Fruit fly (Drosophila melanogaster): ENCODE results near the gene nebu.
A peak's percentile ranks its signal among the peaks of the same experiment; 100 is the strongest.

nebu gene

DNA sequence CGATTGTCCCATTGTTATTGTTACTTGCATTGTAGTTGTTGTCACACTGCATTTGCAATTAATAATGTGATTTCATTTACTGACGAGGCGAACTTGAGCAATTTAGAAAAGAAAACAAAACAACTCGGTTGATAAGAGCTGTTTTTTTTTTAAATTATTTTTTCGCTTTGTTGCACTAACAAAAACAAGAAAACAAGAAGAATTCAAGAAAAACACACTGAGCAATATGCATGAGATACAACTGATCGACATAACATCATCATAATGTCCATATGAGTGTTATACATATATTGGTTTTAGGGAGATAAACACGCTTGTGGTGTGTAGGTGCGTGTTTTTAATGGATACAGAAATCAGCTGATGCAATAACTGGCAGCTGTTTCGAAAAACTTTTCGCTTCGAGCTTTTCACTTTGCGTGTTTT lies 40.5 kb downstream of the nebu start (continued):
- TF ChIP-seq Dbx (GFP tag; IDR thresholded peaks at IDR 0.05), result 0 out of 3 replicates have a peak, but pooled peaks have one; percentile 30
- no peak for TF ChIP-seq CG16779 (GFP tag; IDR thresholded peaks at IDR 0.05)
- no peak for TF ChIP-seq CG10267 (tag; optimal IDR thresholded peaks at IDR 0.05)
- TF ChIP-seq Fer2 (tag; optimal IDR thresholded peaks at IDR 0.05), result no peak
- no peak for TF ChIP-seq wek (GFP tag; optimal IDR thresholded peaks at IDR 0.05)
- no peak for TF ChIP-seq vnd (GFP tag; IDR thresholded peaks at IDR 0.05; ENCODE audit: partially characterized antibody)
- no peak for TF ChIP-seq CG8359 (GFP tag; optimal IDR thresholded peaks at IDR 0.05; ENCODE audit: borderline replicate concordance)
- TF ChIP-seq CG10979 (tag; optimal IDR thresholded peaks at IDR 0.05), result no peak
- TF ChIP-seq CG11504 (tag; optimal IDR thresholded peaks at IDR 0.05), result no peak
- TF ChIP-seq fu2 (GFP tag; optimal IDR thresholded peaks at IDR 0.05), result no peak
- TF ChIP-seq CG12299 (tag; optimal IDR thresholded peaks at IDR 0.05), result peak; percentile 55
- no peak for TF ChIP-seq CG2116 (GFP tag; optimal IDR thresholded peaks at IDR 0.05)
- peak; percentile 45 for TF ChIP-seq Asciz (GFP tag; optimal IDR thresholded peaks at IDR 0.05)
- no peak for TF ChIP-seq CG4854 (GFP tag; optimal IDR thresholded peaks at IDR 0.05)
- TF ChIP-seq Sry-β (GFP tag; optimal IDR thresholded peaks at IDR 0.05), result no peak
- TF ChIP-seq CG3281 (GFP tag; optimal IDR thresholded peaks at IDR 0.05), result peak; percentile 34
- TF ChIP-seq Vsx1 (GFP tag; optimal IDR thresholded peaks at IDR 0.05), result no peak
- no peak for TF ChIP-seq CG42726 (GFP tag; IDR thresholded peaks at IDR 0.05; ENCODE audit: partially characterized antibody)
- TF ChIP-seq vvl (GFP tag; IDR thresholded peaks at IDR 0.05), result peak; percentile 52
- no peak for TF ChIP-seq z (GFP tag; IDR thresholded peaks at IDR 0.05)
- TF ChIP-seq gro (GFP tag; optimal IDR thresholded peaks at IDR 0.05), result no peak
- no peak for TF ChIP-seq ato (GFP tag; IDR thresholded peaks at IDR 0.05; ENCODE audit: partially characterized antibody)
- no peak for TF ChIP-seq aop (GFP tag; IDR thresholded peaks at IDR 0.05)
- no peak for TF ChIP-seq CG2199 (GFP tag; IDR thresholded peaks at IDR 0.05)
- no peak for TF ChIP-seq CG17186 (GFP tag; optimal IDR thresholded peaks at IDR 0.05)
- TF ChIP-seq dysf (GFP tag; IDR thresholded peaks at IDR 0.05), result no peak
- TF ChIP-seq Xbp1 (GFP tag; optimal IDR thresholded peaks at IDR 0.05), result no peak
- no peak for TF ChIP-seq ham (GFP tag; IDR thresholded peaks at IDR 0.05)
- peak; percentile 40 for TF ChIP-seq CG34376 (GFP tag; optimal IDR thresholded peaks at IDR 0.05)
- TF ChIP-seq Mad (GFP tag; optimal IDR thresholded peaks at IDR 0.05), result no peak
- no peak for TF ChIP-seq trh (GFP tag; optimal IDR thresholded peaks at IDR 0.05)
- peak; percentile 12 for TF ChIP-seq bcd (GFP tag; optimal IDR thresholded peaks at IDR 0.05)
- no peak for TF ChIP-seq CG3847 (GFP tag; IDR thresholded peaks at IDR 0.05)
- TF ChIP-seq Abd-B (GFP tag; optimal IDR thresholded peaks at IDR 0.05), result no peak
- TF ChIP-seq CG9932 (GFP tag; IDR thresholded peaks at IDR 0.05), result no peak
- TF ChIP-seq abd-A (tag; optimal IDR thresholded peaks at IDR 0.05), result no peak
- no peak for TF ChIP-seq CG15479 (GFP tag; optimal IDR thresholded peaks at IDR 0.05)
- TF ChIP-seq bab2 (GFP tag; optimal IDR thresholded peaks at IDR 0.05), result no peak
- TF ChIP-seq Atf6 (GFP tag; IDR thresholded peaks at IDR 0.05), result peak; percentile 47; the same call in 1 of the 2 replicates
- no peak for TF ChIP-seq CG17829 (tag; optimal IDR thresholded peaks at IDR 0.05)
- no peak for TF ChIP-seq CG17612 (GFP tag; IDR thresholded peaks at IDR 0.05)
- TF ChIP-seq prd (optimal IDR thresholded peaks at IDR 0.05), result no peak
- no peak for TF ChIP-seq prd (GFP tag; IDR thresholded peaks at IDR 0.05)
- peak; percentile 18; the same call in 1 of the 2 replicates for TF ChIP-seq CG14014 (GFP tag; IDR thresholded peaks at IDR 0.05)
- no peak for TF ChIP-seq esg (GFP tag; conservative IDR thresholded peaks at IDR 0.05)
- TF ChIP-seq CG4360 (GFP tag; IDR thresholded peaks at IDR 0.05), result 0 out of 2 replicates have a peak, but pooled peaks have one; percentile 37
- no peak for TF ChIP-seq Side (GFP tag; optimal IDR thresholded peaks at IDR 0.05)
- no peak for TF ChIP-seq CG1602 (GFP tag; optimal IDR thresholded peaks at IDR 0.05)
- TF ChIP-seq CG30403 (GFP tag; optimal IDR thresholded peaks at IDR 0.05), result no peak
- no peak for TF ChIP-seq CG10565 (GFP tag; optimal IDR thresholded peaks at IDR 0.05)
- peak; percentile 74 for TF ChIP-seq nau (GFP tag; optimal IDR thresholded peaks at IDR 0.05)
